Worm (Caenorhabditis elegans): ENCODE measurements around the gene F47B8.5.

DNA sequence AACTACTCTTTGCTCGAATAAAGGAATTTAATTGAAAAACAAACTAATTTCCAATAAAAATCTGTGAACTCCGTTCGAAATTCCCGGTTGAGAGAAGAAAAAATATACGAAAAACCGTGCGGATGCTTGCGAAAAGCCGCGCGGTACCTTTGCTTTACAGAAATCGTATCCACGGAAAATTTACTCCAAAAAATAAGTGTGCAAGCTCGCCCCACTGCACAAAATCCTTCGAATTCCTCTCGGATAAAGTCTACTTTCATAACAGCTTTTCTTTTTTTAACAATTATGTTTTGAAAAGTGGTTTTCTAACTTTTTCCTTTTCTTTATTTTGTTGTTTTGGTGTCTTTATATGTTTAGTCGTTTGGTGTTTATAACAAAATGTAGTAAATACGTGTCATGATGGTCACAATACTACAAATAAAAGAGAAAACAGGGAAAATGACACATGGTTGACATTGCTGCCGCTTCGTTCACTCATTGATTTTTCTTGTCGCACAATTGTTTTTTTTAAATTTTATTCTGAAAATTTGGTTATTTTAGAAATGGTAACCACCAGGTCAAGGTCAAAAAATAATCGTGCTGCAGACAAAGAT lies 19.7 kb upstream of the F47B8.5 start, which contains the start of gene cept-2:
- peak; percentile 55 for TF ChIP-seq ceh-2 (tag; optimal IDR thresholded peaks at IDR 0.05)
- peak; percentile 75 for TF ChIP-seq nfya-1 (tag; optimal IDR thresholded peaks at IDR 0.05)
- peak; percentile 32 for TF ChIP-seq zip-5 (tag; optimal IDR thresholded peaks at IDR 0.05)
- TF ChIP-seq lin-11 (tag; optimal IDR thresholded peaks at IDR 0.05), result no peak
- TF ChIP-seq pax-1 (tag; optimal IDR thresholded peaks at IDR 0.05), result peak; percentile 75
- TF ChIP-seq hlh-30 (tag; optimal IDR thresholded peaks at IDR 0.05; ENCODE audit: insufficient read depth), result peak; percentile 4
- no peak for TF ChIP-seq hlh-13 (GFP tag; optimal IDR thresholded peaks at IDR 0.05)
- TF ChIP-seq sox-4 (tag; optimal IDR thresholded peaks at IDR 0.05), result no peak
- TF ChIP-seq pha-4 (tag; optimal IDR thresholded peaks at IDR 0.05), result no peak
